Worm (Caenorhabditis elegans) whole organism, young adult: ENCODE results near the gene mrpl-18.

Experiments used
- aptf-3 ChIP-seq: fragments of 200-800 bp; sonication (Bioruptor generic); IDR thresholded peaks from 2 replicates; pipeline ENCODE4 v1.3.6; 2022; ENCODE audit warnings: missing genetic modification characterization, missing compliant biosample characterization
- hsf-1 ChIP-seq: fragments of 200-800 bp; sonication (Bioruptor generic); IDR thresholded peaks from 2 replicates; pipeline ENCODE4 v1.3.6; 2022; ENCODE audit warnings: missing genetic modification reagents, missing genetic modification characterization, missing compliant biosample characterization
- pha-4 ChIP-seq: fragments of 150-350 bp; sonication (generic microtip); optimal IDR thresholded peaks from 2 replicates; lab custom pipeline; 2014; ENCODE audit warnings: missing biosample characterization, missing genetic modification reagents, missing genetic modification characterization
- sea-2 ChIP-seq: fragments of 200-800 bp; sonication (Bioruptor generic); IDR thresholded peaks from 2 replicates; pipeline ENCODE4 v1.3.6; 2022; ENCODE audit warnings: missing genetic modification characterization, missing compliant biosample characterization

DNA sequence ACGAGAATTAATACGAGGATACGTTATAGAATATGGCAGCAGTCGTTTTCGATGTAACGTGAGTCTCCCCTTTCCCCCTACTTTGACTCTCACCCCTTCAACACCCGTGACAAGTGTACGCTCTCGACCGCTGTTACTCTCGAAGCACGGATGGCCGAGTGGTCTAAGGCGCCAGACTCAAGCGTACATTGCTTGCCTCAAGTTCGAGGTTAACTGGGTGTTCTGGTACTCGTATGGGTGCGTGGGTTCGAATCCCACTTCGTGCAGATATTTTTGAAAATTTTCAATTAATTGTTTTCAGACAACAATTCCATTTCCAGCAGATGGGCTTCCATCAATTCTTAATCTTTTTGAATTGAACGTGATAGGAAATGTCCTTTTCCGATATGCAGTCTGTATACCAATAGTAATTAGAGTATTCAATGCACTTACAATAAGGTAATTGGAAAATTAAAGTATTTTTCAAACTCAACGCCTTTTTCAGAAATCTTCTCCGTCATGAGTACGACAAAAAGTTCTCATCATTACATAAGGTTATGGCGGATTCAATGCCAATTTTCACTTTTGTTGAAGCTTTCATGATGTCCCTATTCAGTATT is 35.3 kb upstream of the mrpl-18 start:
- TF ChIP-seq hsf-1 (GFP tag; lab: Robert Waterston, UW): 0 out of 2 replicates have a peak, but pooled peaks have one; percentile 14
- TF ChIP-seq sea-2 (GFP tag; lab: Robert Waterston, UW): peak; percentile 79; the same call in 1 of the 2 replicates
- no peak for TF ChIP-seq aptf-3 (GFP tag; lab: Robert Waterston, UW)
- TF ChIP-seq pha-4 (tag; lab: Kevin White, UChicago): no peak
